Fruit fly (Drosophila melanogaster) S2 (cell line): ENCODE results near the gene CG12069.

Experiments
- CG8478 ChIP-seq: fragments of >200 bp; optimal IDR thresholded peaks from 2 replicates; lab custom pipeline; 2018
- CTCF ChIP-seq, 2 experiments: fragments of >200 bp; optimal IDR thresholded peaks; 2 replicates each; lab custom pipeline; 2018

dm6 chr3R:30725787-30726186 lies 30.5 kb upstream of the CG12069 start, which contains the start of gene eIF4H2:
- TF ChIP-seq CTCF (optimal IDR thresholded peaks at IDR 0.05; lab: Kevin White, UChicago): no peak
- no peak for TF ChIP-seq CG8478
